Fruit fly (Drosophila melanogaster) whole organism, embryonic: Measurements from ENCODE around the gene Tango5.

Source experiments
- Antp ChIP-seq: fragments of 200-800 bp; sonication (Bioruptor generic); optimal IDR thresholded peaks from 3 replicates; lab custom pipeline; 2016; ENCODE audit warnings: missing biosample characterization, missing genetic modification characterization
- CG10267 ChIP-seq: fragments of 200-800 bp; sonication (Bioruptor generic); optimal IDR thresholded peaks from 2 replicates; lab custom pipeline; 2018; ENCODE audit warnings: missing biosample characterization, mild to moderate bottlenecking, missing genetic modification characterization, moderate library complexity
- CG10462 ChIP-seq: fragments of 200-800 bp; sonication (Bioruptor generic); optimal IDR thresholded peaks from 2 replicates; lab custom pipeline; 2016; ENCODE audit warnings: missing biosample characterization, missing genetic modification characterization
- CG11504 ChIP-seq: fragments of 200-800 bp; sonication (Bioruptor generic); optimal IDR thresholded peaks from 3 replicates; lab custom pipeline; 2019; ENCODE audit warnings: missing biosample characterization, mild to moderate bottlenecking, missing genetic modification characterization, moderate library complexity
- CG11696 ChIP-seq: fragments of 200-800 bp; sonication (Bioruptor generic); IDR thresholded peaks from 2 replicates; pipeline ENCODE4 v1.3.6; 2022; ENCODE audit warnings: missing biosample characterization, missing genetic modification characterization
- CG12769 ChIP-seq: fragments of 200-800 bp; sonication (Bioruptor generic); optimal IDR thresholded peaks from 2 replicates; lab custom pipeline; 2019; ENCODE audit warnings: missing biosample characterization, mild to moderate bottlenecking, missing genetic modification characterization, moderate library complexity
- CG15269 ChIP-seq: fragments of 200-800 bp; sonication (Bioruptor generic); optimal IDR thresholded peaks from 2 replicates; lab custom pipeline; 2018; ENCODE audit warnings: missing biosample characterization, mild to moderate bottlenecking, missing genetic modification characterization, moderate library complexity
- CG15601 ChIP-seq: fragments of 200-800 bp; sonication (Bioruptor generic); optimal IDR thresholded peaks from 3 replicates; lab custom pipeline; 2019; ENCODE audit warnings: missing biosample characterization, mild to moderate bottlenecking, missing genetic modification characterization, moderate library complexity
- CG16863 ChIP-seq: fragments of 200-800 bp; sonication (Bioruptor generic); optimal IDR thresholded peaks from 3 replicates; lab custom pipeline; 2016; ENCODE audit warnings: missing biosample characterization, missing genetic modification characterization
- CG17612 ChIP-seq: fragments of 200-800 bp; sonication (Bioruptor generic); IDR thresholded peaks from 2 replicates; pipeline ENCODE4 v1.3.6; 2022; ENCODE audit warnings: missing biosample characterization, missing genetic modification characterization
- CG18619 ChIP-seq: fragments of 200-800 bp; sonication (Bioruptor generic); optimal IDR thresholded peaks from 3 replicates; lab custom pipeline; 2017; ENCODE audit warnings: missing biosample characterization, mild to moderate bottlenecking, missing genetic modification characterization
- CG2889 ChIP-seq: fragments of 200-800 bp; sonication (Bioruptor generic); IDR thresholded peaks from 3 replicates; pipeline ENCODE4 v1.3.6; 2022; ENCODE audit warnings: missing biosample characterization, missing genetic modification characterization
- CG34422 ChIP-seq: fragments of 200-800 bp; sonication (Bioruptor generic); IDR thresholded peaks from 3 replicates; pipeline ENCODE4 v1.3.6; 2022; ENCODE audit warnings: missing biosample characterization, missing genetic modification characterization
- CG4360 ChIP-seq: fragments of 200-800 bp; sonication (Bioruptor generic); IDR thresholded peaks from 2 replicates; pipeline ENCODE4 v1.3.6; 2022; ENCODE audit warnings: missing biosample characterization, missing genetic modification characterization
- CG7372 ChIP-seq: fragments of 200-800 bp; sonication (Bioruptor generic); IDR thresholded peaks from 2 replicates; pipeline ENCODE4 v1.3.6; 2022; ENCODE audit warnings: missing biosample characterization, missing genetic modification characterization
- CG8290 ChIP-seq, 3 experiments: fragments of 200-800 bp; sonication (Bioruptor generic); optimal IDR thresholded peaks; 2 replicates each; lab custom pipeline; 2016 to 2019; ENCODE audit warnings: missing biosample characterization in 3 of 3, missing genetic modification characterization in 3 of 3, mild to moderate bottlenecking in 2 of 3, moderate library complexity in 1 of 3
- CG9609 ChIP-seq: fragments of 200-800 bp; sonication (Bioruptor generic); optimal IDR thresholded peaks from 3 replicates; lab custom pipeline; 2016; ENCODE audit warnings: missing biosample characterization, missing genetic modification characterization
- CHES-1-like ChIP-seq: fragments of 200-800 bp; sonication (Bioruptor generic); optimal IDR thresholded peaks from 2 replicates; lab custom pipeline; 2016; ENCODE audit warnings: missing biosample characterization, missing genetic modification characterization
- Dek ChIP-seq: fragments of 200-800 bp; sonication (Bioruptor generic); optimal IDR thresholded peaks from 3 replicates; lab custom pipeline; 2019; ENCODE audit warnings: missing biosample characterization, mild to moderate bottlenecking, missing genetic modification characterization, moderate library complexity
- Dfd ChIP-seq, 2 experiments: fragments of >200 bp; optimal IDR thresholded peaks; 2 replicates each; lab custom pipeline; 2017; ENCODE audit warnings: missing biosample characterization in 2 of 2, missing genetic modification characterization in 2 of 2
- Dref ChIP-seq: fragments of 200-800 bp; sonication (Bioruptor generic); IDR thresholded peaks from 2 replicates; pipeline ENCODE4 v1.3.6; 2022; ENCODE audit warnings: missing biosample characterization, missing genetic modification characterization
- E2f1 ChIP-seq: fragments of 200-800 bp; sonication (Bioruptor generic); IDR thresholded peaks from 2 replicates; pipeline ENCODE4 v1.3.6; 2022; ENCODE audit warnings: missing biosample characterization, missing genetic modification characterization
- Ets97D ChIP-seq: fragments of 200-800 bp; sonication (Bioruptor generic); optimal IDR thresholded peaks from 3 replicates; lab custom pipeline; 2016; ENCODE audit warnings: missing biosample characterization, missing genetic modification characterization
- HLH3B ChIP-seq: fragments of 200-800 bp; sonication (Bioruptor generic); IDR thresholded peaks from 2 replicates; pipeline ENCODE4 v1.3.6; 2022; ENCODE audit warnings: missing biosample characterization, missing genetic modification characterization
- Hand ChIP-seq: fragments of 200-800 bp; sonication (Bioruptor generic); optimal IDR thresholded peaks from 2 replicates; lab custom pipeline; 2017; ENCODE audit warnings: mild to moderate bottlenecking, missing biosample characterization, missing genetic modification reagents, missing genetic modification characterization
- Hey ChIP-seq: fragments of 200-800 bp; sonication (Bioruptor generic); optimal IDR thresholded peaks from 3 replicates; lab custom pipeline; 2018; ENCODE audit warnings: missing biosample characterization, mild to moderate bottlenecking, missing genetic modification characterization
- Mes4 ChIP-seq: fragments of 200-800 bp; sonication (Bioruptor generic); optimal IDR thresholded peaks from 2 replicates; lab custom pipeline; 2016; ENCODE audit warnings: missing biosample characterization, missing genetic modification characterization
- Tbp ChIP-seq: fragments of >200 bp; optimal IDR thresholded peaks from 2 replicates; lab custom pipeline; 2018; ENCODE audit warnings: missing biosample characterization, missing genetic modification characterization
- Xbp1 ChIP-seq: fragments of 200-800 bp; sonication (Bioruptor generic); optimal IDR thresholded peaks from 3 replicates; lab custom pipeline; 2016; ENCODE audit warnings: missing biosample characterization, mild to moderate bottlenecking, missing genetic modification characterization
- aop ChIP-seq: fragments of 200-800 bp; sonication (Bioruptor generic); IDR thresholded peaks from 2 replicates; pipeline ENCODE4 v1.3.6; 2022; ENCODE audit warnings: missing biosample characterization, missing genetic modification characterization
- az2 ChIP-seq: fragments of 200-800 bp; sonication (Bioruptor generic); optimal IDR thresholded peaks from 3 replicates; lab custom pipeline; 2016; ENCODE audit warnings: missing biosample characterization, missing genetic modification characterization
- bbx ChIP-seq: fragments of 200-800 bp; sonication (Bioruptor generic); IDR thresholded peaks from 2 replicates; pipeline ENCODE4 v1.3.6; 2022; ENCODE audit warnings: missing biosample characterization, missing genetic modification characterization; ENCODE audit not compliant: partially characterized antibody
- corto ChIP-seq: fragments of 200-800 bp; sonication (Bioruptor generic); optimal IDR thresholded peaks from 2 replicates; lab custom pipeline; 2016; ENCODE audit warnings: missing biosample characterization, mild to moderate bottlenecking, missing genetic modification characterization, moderate library complexity
- dati ChIP-seq: fragments of 200-800 bp; sonication (Bioruptor generic); IDR thresholded peaks from 2 replicates; pipeline ENCODE4 v1.3.6; 2022; ENCODE audit warnings: missing biosample characterization, missing genetic modification characterization
- disco-r ChIP-seq: fragments of 200-800 bp; sonication (Bioruptor generic); optimal IDR thresholded peaks from 2 replicates; lab custom pipeline; 2016; ENCODE audit warnings: missing biosample characterization, missing genetic modification characterization
- dmrt99B ChIP-seq: fragments of 200-800 bp; sonication (Bioruptor generic); optimal IDR thresholded peaks from 2 replicates; lab custom pipeline; 2018; ENCODE audit warnings: missing biosample characterization, mild to moderate bottlenecking, missing genetic modification characterization, moderate library complexity
- eyg ChIP-seq: fragments of 200-800 bp; sonication (Bioruptor generic); optimal IDR thresholded peaks from 3 replicates; lab custom pipeline; 2016; ENCODE audit warnings: missing biosample characterization, missing genetic modification characterization
- hb ChIP-seq: fragments of 200-800 bp; sonication (Bioruptor generic); IDR thresholded peaks from 3 replicates; pipeline ENCODE4 v1.3.6; 2022; ENCODE audit warnings: missing biosample characterization, missing genetic modification characterization; ENCODE audit not compliant: partially characterized antibody
- hbn ChIP-seq: fragments of 200-800 bp; sonication (Bioruptor generic); IDR thresholded peaks from 2 replicates; pipeline ENCODE4 v1.3.6; 2022; ENCODE audit warnings: missing biosample characterization, missing genetic modification characterization; ENCODE audit not compliant: partially characterized antibody
- kni ChIP-seq: fragments of 200-800 bp; sonication (Bioruptor generic); optimal IDR thresholded peaks from 3 replicates; lab custom pipeline; 2017; ENCODE audit warnings: mild to moderate bottlenecking, missing biosample characterization, missing genetic modification reagents, missing genetic modification characterization
- luna ChIP-seq: fragments of 200-800 bp; sonication (Bioruptor generic); optimal IDR thresholded peaks from 2 replicates; lab custom pipeline; 2016; ENCODE audit warnings: missing biosample characterization, missing genetic modification characterization
- nau ChIP-seq: fragments of 200-800 bp; sonication (Bioruptor generic); optimal IDR thresholded peaks from 3 replicates; lab custom pipeline; 2017; ENCODE audit warnings: missing biosample characterization, mild to moderate bottlenecking, missing genetic modification characterization, missing genetic modification reagents
- nmo ChIP-seq: fragments of 200-800 bp; sonication (Bioruptor generic); optimal IDR thresholded peaks from 2 replicates; lab custom pipeline; 2018; ENCODE audit warnings: missing biosample characterization, mild to moderate bottlenecking, missing genetic modification characterization, moderate library complexity
- run ChIP-seq: fragments of 200-800 bp; sonication (Bioruptor generic); optimal IDR thresholded peaks from 3 replicates; lab custom pipeline; 2018; ENCODE audit warnings: missing biosample characterization, mild to moderate bottlenecking, missing genetic modification characterization
- scrt ChIP-seq: fragments of 200-800 bp; sonication (Bioruptor generic); optimal IDR thresholded peaks from 2 replicates; lab custom pipeline; 2018; ENCODE audit warnings: missing biosample characterization, mild to moderate bottlenecking, missing genetic modification characterization, moderate library complexity
- stwl ChIP-seq: fragments of 200-800 bp; sonication (Bioruptor generic); optimal IDR thresholded peaks from 3 replicates; lab custom pipeline; 2018; ENCODE audit warnings: missing biosample characterization, mild to moderate bottlenecking, missing genetic modification characterization, moderate library complexity
- tgo ChIP-seq: fragments of 200-800 bp; sonication (Bioruptor generic); IDR thresholded peaks from 3 replicates; pipeline ENCODE4 v1.3.6; 2022; ENCODE audit warnings: missing biosample characterization, missing genetic modification characterization
- toy ChIP-seq: fragments of 200-800 bp; sonication (Bioruptor generic); IDR thresholded peaks from 2 replicates; pipeline ENCODE4 v1.3.6; 2022; ENCODE audit warnings: missing biosample characterization, missing genetic modification characterization
- usp ChIP-seq: fragments of >200 bp; optimal IDR thresholded peaks from 2 replicates; lab custom pipeline; 2017; ENCODE audit warnings: missing biosample characterization, missing genetic modification characterization
- zen ChIP-seq: fragments of 200-800 bp; sonication (Bioruptor generic); optimal IDR thresholded peaks from 3 replicates; lab custom pipeline; 2018; ENCODE audit warnings: missing biosample characterization, mild to moderate bottlenecking, missing genetic modification characterization, moderate library complexity

Gene Tango5

DNA sequence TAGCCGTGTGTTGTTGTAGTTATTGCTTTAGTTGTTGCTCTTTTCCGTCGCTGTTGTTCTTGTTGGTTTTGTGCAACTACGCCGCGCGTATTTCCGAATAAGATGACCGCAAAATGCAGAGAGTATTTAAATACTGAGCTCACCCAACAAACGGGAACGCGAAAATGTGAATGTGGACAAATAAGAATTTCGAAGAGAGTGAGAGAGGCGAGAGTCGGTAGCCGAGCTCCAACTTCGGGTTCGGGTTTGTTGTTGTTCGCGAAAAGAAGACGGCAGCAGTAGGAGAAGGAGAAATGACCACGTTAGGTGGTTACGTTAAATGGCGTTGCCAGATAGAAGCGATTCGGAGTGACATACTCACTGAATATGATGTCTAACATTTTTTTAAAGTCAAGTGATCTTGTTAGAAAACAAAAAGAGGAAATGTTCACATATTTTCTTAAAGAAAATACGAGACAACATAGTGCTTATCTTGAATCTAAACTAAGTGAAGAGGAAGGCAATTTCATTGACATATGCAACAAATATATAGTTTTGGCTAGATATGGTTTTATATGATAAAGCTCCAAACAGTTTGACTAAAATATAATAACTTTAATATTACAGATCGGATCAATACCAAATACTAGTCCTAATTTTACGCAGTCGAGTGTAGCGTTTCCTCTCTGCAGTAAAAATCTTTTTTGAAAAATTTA lies 42.7 kb upstream of the Tango5 start (continued):
- TF ChIP-seq CG11504 (tag; lab: Kevin White, UChicago) (peak; percentile 8), CG7372 (GFP tag; lab: Robert Waterston, UW) (no peak), CG34422 (GFP tag; lab: Robert Waterston, UW) (no peak), Hand (GFP tag; lab: Kevin White, UChicago) (no peak), Tbp (GFP tag; lab: Kevin White, UChicago) (no peak), toy (no peak), CG17612 (GFP tag; lab: Robert Waterston, UW) (no peak), CG9609 (GFP tag; lab: Kevin White, UChicago) (no peak), Dek (no peak), tgo (GFP tag; lab: Robert Waterston, UW) (no peak), Mes4 (no peak), hb (GFP tag; lab: Robert Waterston, UW) (no peak), Antp (GFP tag; lab: Kevin White, UChicago) (no peak), dmrt99B (tag; lab: Kevin White, UChicago) (no peak), hbn (GFP tag; lab: Robert Waterston, UW) (no peak), Dfd (GFP tag; optimal IDR thresholded peaks at IDR 0.05; lab: Kevin White, UChicago) (no peak), CG10267 (no peak), luna (GFP tag; lab: Kevin White, UChicago) (no peak), CG15269 (tag; lab: Kevin White, UChicago) (no peak), Dref (GFP tag; lab: Robert Waterston, UW) (no peak), CG4360 (GFP tag; lab: Robert Waterston, UW) (0 out of 2 replicates have a peak, but pooled peaks have one; percentile 53), CG18619 (GFP tag; lab: Kevin White, UChicago) (no peak), Hey (tag; lab: Kevin White, UChicago) (no peak), nau (GFP tag; lab: Kevin White, UChicago) (no peak), CG10462 (GFP tag; lab: Kevin White, UChicago) (no peak), usp (no peak), CG16863 (GFP tag; lab: Kevin White, UChicago) (no peak), eyg (GFP tag; lab: Kevin White, UChicago) (no peak), az2 (no peak), dati (GFP tag; lab: Robert Waterston, UW) (no peak), aop (GFP tag; lab: Robert Waterston, UW) (no peak), zen (tag; lab: Kevin White, UChicago) (no peak), nmo (GFP tag; lab: Kevin White, UChicago) (no peak), E2f1 (GFP tag; lab: Robert Waterston, UW) (no peak), CG2889 (GFP tag; lab: Robert Waterston, UW) (no peak), CG8290 (GFP tag; optimal IDR thresholded peaks at IDR 0.05; lab: Kevin White, UChicago) (no peak), CG8290 (tag; optimal IDR thresholded peaks at IDR 0.05; lab: Kevin White, UChicago) (peak in 1 of 2 experiments; percentile 26), scrt (GFP tag; lab: Kevin White, UChicago) (no peak), run (no peak), stwl (peak; percentile 1), CG15601 (tag; lab: Kevin White, UChicago) (no peak), CG11696 (GFP tag; lab: Robert Waterston, UW) (no peak), CHES-1-like (GFP tag; lab: Kevin White, UChicago) (no peak), Xbp1 (GFP tag; lab: Kevin White, UChicago) (no peak), kni (no peak), bbx (GFP tag; lab: Robert Waterston, UW) (no peak), Ets97D (GFP tag; lab: Kevin White, UChicago) (no peak), corto (GFP tag; lab: Kevin White, UChicago) (no peak), disco-r (GFP tag; lab: Kevin White, UChicago) (no peak), HLH3B (GFP tag; lab: Robert Waterston, UW) (no peak), CG12769 (tag; lab: Kevin White, UChicago) (peak; percentile 84)
